Worm (Caenorhabditis elegans) whole organism, midembryonic: ENCODE measurements around the gene msp-152.

Source experiments
- T22C8.4 ChIP-seq: fragments of 200-800 bp; sonication (Bioruptor generic); IDR thresholded peaks from 2 replicates; pipeline ENCODE4 v1.3.6; 2022; ENCODE audit warnings: missing genetic modification characterization, missing compliant biosample characterization
- flt-1 ChIP-seq: fragments of 200-800 bp; sonication (Bioruptor generic); IDR thresholded peaks from 2 replicates; pipeline ENCODE4 v1.3.6; 2022; ENCODE audit warnings: missing genetic modification characterization, missing compliant biosample characterization
- klf-2 ChIP-seq: fragments of 200-800 bp; sonication (Bioruptor generic); conservative IDR thresholded peaks from 2 replicates; pipeline ENCODE4 v1.3.6; 2022; ENCODE audit warnings: missing genetic modification reagents, missing genetic modification characterization, missing compliant biosample characterization
- med-1 ChIP-seq: sonication (generic microtip); optimal IDR thresholded peaks from 2 replicates; lab custom pipeline; 2017; ENCODE audit warnings: missing genetic modification characterization, mild to moderate bottlenecking, missing compliant biosample characterization, antibody characterized with exemption, missing genetic modification reagents; ENCODE audit not compliant: insufficient read depth
- ref-1 ChIP-seq: fragments of 200-800 bp; sonication (Bioruptor generic); conservative IDR thresholded peaks from 2 replicates; pipeline ENCODE4 v1.3.6; 2022; ENCODE audit warnings: missing genetic modification reagents, missing genetic modification characterization, missing compliant biosample characterization

DNA sequence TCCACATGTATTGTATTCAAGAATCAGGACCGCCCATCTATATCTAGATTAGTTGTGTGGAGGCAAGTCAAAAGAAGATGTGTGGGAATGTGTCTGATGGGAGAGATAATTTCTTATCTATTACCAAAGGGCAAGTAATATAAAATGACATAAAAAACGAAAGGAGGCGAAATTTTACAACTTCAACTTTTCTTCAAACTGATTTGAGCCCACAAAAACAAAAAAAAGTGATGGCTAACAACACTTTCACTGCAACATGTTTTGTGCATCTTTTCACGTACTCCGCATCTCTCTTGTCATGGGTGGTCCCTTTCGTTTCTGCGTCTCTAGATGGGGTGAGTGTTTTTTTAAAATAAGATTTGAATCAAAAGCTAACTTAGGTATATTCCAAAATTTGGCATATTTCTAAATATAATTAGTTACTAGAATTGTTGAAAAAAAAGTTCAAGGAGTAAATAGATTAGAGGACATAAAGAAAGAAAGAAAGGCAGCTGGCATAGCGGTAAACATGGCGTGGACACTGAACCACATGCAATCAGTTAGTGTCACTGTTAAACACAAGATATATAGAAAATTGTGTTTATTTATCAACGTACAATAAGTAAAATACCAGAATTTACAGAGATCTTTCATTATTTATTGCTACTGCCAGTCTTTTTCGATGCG is 8.8 kb downstream of the msp-152 start, which contains the start of gene ZK546.19:
- TF ChIP-seq flt-1 (no peak), ref-1 (no peak), klf-2 (GFP tag; lab: Robert Waterston, UW) (no peak), med-1 (no peak), T22C8.4 (no peak)
